Worm (Caenorhabditis elegans) whole organism, L3 larva: ENCODE results near the gene C07E3.3.

ENCODE experiments used
- ceh-28 ChIP-seq: fragments of 150-350 bp; optimal IDR thresholded peaks from 2 replicates; lab custom pipeline; 2014; ENCODE audit warnings: missing biosample characterization, missing genetic modification reagents, missing genetic modification characterization
- ceh-82 ChIP-seq: fragments of 150-350 bp; optimal IDR thresholded peaks from 2 replicates; lab custom pipeline; 2014; ENCODE audit warnings: missing biosample characterization, missing genetic modification characterization
- hmg-11 ChIP-seq: sonication (generic microtip); optimal IDR thresholded peaks from 2 replicates; lab custom pipeline; 2016; ENCODE audit warnings: missing genetic modification characterization, missing compliant biosample characterization
- nhr-237 ChIP-seq: fragments of 150-350 bp; optimal IDR thresholded peaks from 2 replicates; lab custom pipeline; 2014; ENCODE audit warnings: missing biosample characterization, missing genetic modification characterization
- nhr-77 ChIP-seq: fragments of 150-350 bp; optimal IDR thresholded peaks from 2 replicates; lab custom pipeline; 2014; ENCODE audit warnings: missing biosample characterization, missing genetic modification characterization
- ztf-11 ChIP-seq: fragments of 150-350 bp; optimal IDR thresholded peaks from 2 replicates; lab custom pipeline; 2014; ENCODE audit warnings: missing biosample characterization, missing genetic modification characterization

ce11 chrII:10345012-10345411 is 12.3 kb downstream of the C07E3.3 start, which contains the start of gene pro-2:
- TF ChIP-seq ceh-82 (tag; lab: Kevin White, UChicago), result no peak
- no peak for TF ChIP-seq ceh-28 (tag; lab: Kevin White, UChicago)
- no peak for TF ChIP-seq nhr-237 (tag; lab: Kevin White, UChicago)
- TF ChIP-seq hmg-11 (tag; lab: Kevin White, UChicago), result no peak
- TF ChIP-seq nhr-77 (tag; lab: Kevin White, UChicago), result no peak
- no peak for TF ChIP-seq ztf-11 (tag; lab: Kevin White, UChicago)
